Worm (Caenorhabditis elegans) whole organism, L4 larva: Measurements from ENCODE around the gene rme-6.

Experiments
- F10B5.3 ChIP-seq: sonication (generic microtip); optimal IDR thresholded peaks from 2 replicates; lab custom pipeline; 2016; ENCODE audit warnings: mild to moderate bottlenecking, missing genetic modification characterization, missing compliant biosample characterization
- F37D6.2 ChIP-seq: sonication (generic microtip); optimal IDR thresholded peaks from 2 replicates; lab custom pipeline; 2016; ENCODE audit warnings: mild to moderate bottlenecking, missing genetic modification characterization, missing compliant biosample characterization
- R02D3.7 ChIP-seq: fragments of 150-350 bp; sonication (generic microtip); optimal IDR thresholded peaks from 3 replicates; lab custom pipeline; 2014; ENCODE audit warnings: missing biosample characterization, missing genetic modification characterization
- T26A8.4 ChIP-seq: fragments of 200-800 bp; sonication (Bioruptor generic); IDR thresholded peaks from 2 replicates; pipeline ENCODE4 v1.3.6; 2022; ENCODE audit warnings: missing genetic modification characterization, missing compliant biosample characterization
- Y75B8A.6 ChIP-seq: fragments of 200-800 bp; sonication (Bioruptor generic); IDR thresholded peaks from 2 replicates; pipeline ENCODE4 v1.3.6; 2022; ENCODE audit warnings: missing genetic modification reagents, missing genetic modification characterization, missing compliant biosample characterization
- aha-1 ChIP-seq: fragments of 150-350 bp; peaks from one replicate; lab custom pipeline; 2014; ENCODE audit warnings: missing biosample characterization, missing genetic modification characterization
- ceh-20 ChIP-seq: fragments of 200-800 bp; sonication (Bioruptor generic); IDR thresholded peaks from 2 replicates; pipeline ENCODE4 v1.3.6; 2022; ENCODE audit warnings: missing genetic modification reagents, missing genetic modification characterization, missing compliant biosample characterization
- ceh-32 ChIP-seq: sonication (generic microtip); optimal IDR thresholded peaks from 2 replicates; lab custom pipeline; 2016; ENCODE audit warnings: mild to moderate bottlenecking, missing genetic modification characterization, missing compliant biosample characterization; ENCODE audit not compliant: poor library complexity
- ceh-82 ChIP-seq: sonication (generic microtip); optimal IDR thresholded peaks from 2 replicates; lab custom pipeline; 2017; ENCODE audit warnings: missing biosample characterization, missing genetic modification characterization
- ctbp-1 ChIP-seq: fragments of 200-800 bp; sonication (Bioruptor generic); IDR thresholded peaks from 2 replicates; pipeline ENCODE4 v1.3.6; 2022; ENCODE audit warnings: missing genetic modification reagents, missing genetic modification characterization, missing compliant biosample characterization
- daf-16 ChIP-seq, 3 experiments: sonication (generic microtip); optimal IDR thresholded peaks; 2 replicates each; lab custom pipeline; 2016 to 2017; ENCODE audit warnings: missing genetic modification characterization in 3 of 3, missing genetic modification reagents in 3 of 3, mild to moderate bottlenecking in 2 of 3, missing compliant biosample characterization in 2 of 3, missing biosample characterization in 1 of 3, moderate library complexity in 1 of 3
- dmd-6 ChIP-seq: fragments of 200-800 bp; sonication (Bioruptor generic); IDR thresholded peaks from 2 replicates; pipeline ENCODE4 v1.3.6; 2022; ENCODE audit warnings: missing genetic modification reagents, missing genetic modification characterization, missing compliant biosample characterization
- duxl-1 ChIP-seq: sonication (generic microtip); optimal IDR thresholded peaks from 2 replicates; lab custom pipeline; 2016; ENCODE audit warnings: mild to moderate bottlenecking, missing genetic modification characterization, moderate library complexity, missing compliant biosample characterization; ENCODE audit not compliant: poor library complexity
- dve-1 ChIP-seq: sonication (generic microtip); optimal IDR thresholded peaks from 2 replicates; lab custom pipeline; 2017; ENCODE audit warnings: antibody characterized with exemption, mild to moderate bottlenecking, missing genetic modification characterization, missing compliant biosample characterization; ENCODE audit not compliant: insufficient read depth
- egl-27 ChIP-seq: sonication (generic microtip); optimal IDR thresholded peaks from 3 replicates; lab custom pipeline; 2017; ENCODE audit warnings: missing biosample characterization, missing genetic modification reagents, missing genetic modification characterization
- fkh-10 ChIP-seq: fragments of 150-350 bp; optimal IDR thresholded peaks from 2 replicates; lab custom pipeline; 2014; ENCODE audit warnings: missing biosample characterization, missing genetic modification reagents, missing genetic modification characterization
- gei-8 ChIP-seq: fragments of 200-800 bp; sonication (Bioruptor generic); optimal IDR thresholded peaks from 2 replicates; lab custom pipeline; 2018; ENCODE audit warnings: mild to moderate bottlenecking, missing genetic modification characterization, missing compliant biosample characterization
- hlh-11 ChIP-seq: fragments of 200-800 bp; sonication (Bioruptor generic); optimal IDR thresholded peaks from 2 replicates; lab custom pipeline; 2018; ENCODE audit warnings: mild to moderate bottlenecking, missing genetic modification characterization, missing compliant biosample characterization
- hlh-30 ChIP-seq: sonication (generic microtip); optimal IDR thresholded peaks from 2 replicates; lab custom pipeline; 2017; ENCODE audit warnings: antibody characterized with exemption, mild to moderate bottlenecking, missing genetic modification characterization, missing compliant biosample characterization; ENCODE audit not compliant: insufficient read depth
- jun-1 ChIP-seq: fragments of 150-350 bp; optimal IDR thresholded peaks from 2 replicates; lab custom pipeline; 2014; ENCODE audit warnings: missing biosample characterization, missing genetic modification reagents, missing genetic modification characterization
- lin-13 ChIP-seq: fragments of 150-350 bp; optimal IDR thresholded peaks from 2 replicates; lab custom pipeline; 2014; ENCODE audit warnings: missing biosample characterization, missing genetic modification reagents, missing genetic modification characterization
- lin-15B ChIP-seq: fragments of 150-350 bp; sonication (generic microtip); optimal IDR thresholded peaks from 3 replicates; lab custom pipeline; 2014; ENCODE audit warnings: missing biosample characterization, missing genetic modification characterization
- lin-39 ChIP-seq: fragments of 150-350 bp; optimal IDR thresholded peaks from 2 replicates; lab custom pipeline; 2014; ENCODE audit warnings: missing biosample characterization, missing genetic modification reagents, missing genetic modification characterization
- madf-9 ChIP-seq: fragments of 200-800 bp; sonication (Bioruptor generic); conservative IDR thresholded peaks from 2 replicates; pipeline ENCODE4 v1.3.6; 2022; ENCODE audit warnings: missing genetic modification reagents, missing genetic modification characterization, missing compliant biosample characterization
- mes-2 ChIP-seq: sonication (generic microtip); optimal IDR thresholded peaks from 2 replicates; lab custom pipeline; 2016; ENCODE audit warnings: missing genotype, mild to moderate bottlenecking, missing genetic modification characterization, missing compliant biosample characterization; ENCODE audit not compliant: poor library complexity, severe bottlenecking
- mxl-3 ChIP-seq: fragments of 200-800 bp; sonication (Bioruptor generic); optimal IDR thresholded peaks from 2 replicates; lab custom pipeline; 2018; ENCODE audit warnings: mild to moderate bottlenecking, missing genetic modification characterization, missing compliant biosample characterization
- nhr-11 ChIP-seq: fragments of 150-350 bp; optimal IDR thresholded peaks from 2 replicates; lab custom pipeline; 2014; ENCODE audit warnings: missing biosample characterization, missing genetic modification characterization
- nhr-111 ChIP-seq: fragments of 200-800 bp; sonication (Bioruptor generic); optimal IDR thresholded peaks from 2 replicates; lab custom pipeline; 2018; ENCODE audit warnings: mild to moderate bottlenecking, missing genetic modification characterization, missing compliant biosample characterization
- nhr-41 ChIP-seq: fragments of 200-800 bp; sonication (Bioruptor generic); IDR thresholded peaks from 2 replicates; pipeline ENCODE4 v1.3.6; 2022; ENCODE audit warnings: missing genetic modification reagents, missing genetic modification characterization, missing compliant biosample characterization
- nhr-42 ChIP-seq: fragments of 200-800 bp; sonication (Bioruptor generic); IDR thresholded peaks from 2 replicates; pipeline ENCODE4 v1.3.6; 2022; ENCODE audit warnings: missing genetic modification characterization, missing compliant biosample characterization
- nhr-48 ChIP-seq: sonication (generic microtip); optimal IDR thresholded peaks from 2 replicates; lab custom pipeline; 2016; ENCODE audit warnings: mild to moderate bottlenecking, missing genetic modification characterization, missing compliant biosample characterization
- pqm-1 ChIP-seq: sonication (generic microtip); optimal IDR thresholded peaks from 2 replicates; lab custom pipeline; 2017; ENCODE audit warnings: missing biosample characterization, missing genetic modification characterization
- sdz-12 ChIP-seq: fragments of 200-800 bp; sonication (Bioruptor generic); optimal IDR thresholded peaks from 2 replicates; lab custom pipeline; 2018; ENCODE audit warnings: mild to moderate bottlenecking, missing genetic modification characterization, missing compliant biosample characterization
- set-16 ChIP-seq: fragments of 200-800 bp; sonication (Bioruptor generic); IDR thresholded peaks from 2 replicates; pipeline ENCODE4 v1.3.6; 2022; ENCODE audit warnings: missing genetic modification reagents, missing genetic modification characterization, missing compliant biosample characterization
- snpc-1.2 ChIP-seq: fragments of 200-800 bp; sonication (Bioruptor generic); IDR thresholded peaks from 2 replicates; pipeline ENCODE4 v1.3.6; 2022; ENCODE audit warnings: missing genetic modification reagents, missing genetic modification characterization, missing compliant biosample characterization
- spr-1 ChIP-seq: sonication (generic microtip); optimal IDR thresholded peaks from 2 replicates; lab custom pipeline; 2016; ENCODE audit warnings: mild to moderate bottlenecking, missing genetic modification characterization, missing compliant biosample characterization
- spr-3 ChIP-seq: fragments of 200-800 bp; sonication (Bioruptor generic); optimal IDR thresholded peaks from 2 replicates; lab custom pipeline; 2018; ENCODE audit warnings: mild to moderate bottlenecking, missing genetic modification characterization, missing compliant biosample characterization
- unc-130 ChIP-seq: sonication (generic microtip); optimal IDR thresholded peaks from 2 replicates; lab custom pipeline; 2016; ENCODE audit warnings: missing genetic modification reagents, missing genetic modification characterization, missing compliant biosample characterization
- unc-62 ChIP-seq, 3 experiments: fragments of 150-350 bp in 1 of 3; sonication (generic microtip); optimal IDR thresholded peaks in 2 of 3; peaks in 1 of 3; 1 replicate in 1 of 3; 2 replicates in 2 of 3; lab custom pipeline; 2014 to 2017; ENCODE audit warnings: missing biosample characterization in 3 of 3, missing genetic modification characterization in 3 of 3, missing genetic modification reagents in 3 of 3, missing genotype in 1 of 3
- zfp-2 ChIP-seq: sonication (generic microtip); optimal IDR thresholded peaks from 2 replicates; lab custom pipeline; 2016; ENCODE audit warnings: mild to moderate bottlenecking, missing genetic modification characterization, missing compliant biosample characterization

rme-6 gene

ce11 chrX:1096808-1097207 is at the start of gene rme-6, which contains the start of gene pigx-1:
Gene rme-6 (plus strand): TSS chrX:1097152.
Gene pigx-1 (minus strand): TSS chrX:1097013.
- TF ChIP-seq lin-13, result no peak
- TF ChIP-seq dve-1, result no peak
- TF ChIP-seq egl-27 (tag; lab: Kevin White, UChicago), result no peak
- peak; percentile 56 for TF ChIP-seq mes-2 (tag; lab: Kevin White, UChicago)
- no peak for TF ChIP-seq hlh-11 (tag; lab: Kevin White, UChicago)
- no peak for TF ChIP-seq zfp-2
- TF ChIP-seq dmd-6, result no peak
- no peak for TF ChIP-seq nhr-48 (tag; lab: Kevin White, UChicago)
- peak; percentile 39 for TF ChIP-seq aha-1 (tag; lab: Kevin White, UChicago)
- no peak for TF ChIP-seq lin-39 (tag; lab: Kevin White, UChicago)
- peak; percentile 7 for TF ChIP-seq hlh-30 (tag; lab: Kevin White, UChicago)

- no peak for TF ChIP-seq unc-130
- TF ChIP-seq nhr-11 (tag; lab: Kevin White, UChicago), result peak; percentile 52
- peak; percentile 18 for TF ChIP-seq mxl-3 (GFP tag; lab: Kevin White, UChicago)
- peak in 1 of 2 experiments; percentile 69 for TF ChIP-seq daf-16 (GFP tag; optimal IDR thresholded peaks at IDR 0.05; lab: Kevin White, UChicago)
- no peak for TF ChIP-seq daf-16 (tag; optimal IDR thresholded peaks at IDR 0.05; lab: Kevin White, UChicago)
- TF ChIP-seq unc-62 (GFP tag; optimal IDR thresholded peaks at IDR 0.05 in 1 of 2; lab: Kevin White, UChicago), result peak in 1 of 2 experiments; percentile 77
- TF ChIP-seq unc-62 (tag; optimal IDR thresholded peaks at IDR 0.05; lab: Kevin White, UChicago), result no peak
- peak; percentile 43 for TF ChIP-seq hlh-11 (tag; lab: Kevin White, UChicago)
These were observed 45.9 kb upstream of the rme-6 start for ce11 chrX:1051041-1051440.

- TF ChIP-seq nhr-42, result no peak
- no peak for TF ChIP-seq sdz-12 (GFP tag; lab: Kevin White, UChicago)
- no peak for TF ChIP-seq ctbp-1 (GFP tag; lab: Robert Waterston, UW)
- no peak for TF ChIP-seq dmd-6
- no peak for TF ChIP-seq duxl-1 (tag; lab: Kevin White, UChicago)
These were observed 44.0 kb upstream of the rme-6 start for ce11 chrX:1052960-1053359.

DNA sequence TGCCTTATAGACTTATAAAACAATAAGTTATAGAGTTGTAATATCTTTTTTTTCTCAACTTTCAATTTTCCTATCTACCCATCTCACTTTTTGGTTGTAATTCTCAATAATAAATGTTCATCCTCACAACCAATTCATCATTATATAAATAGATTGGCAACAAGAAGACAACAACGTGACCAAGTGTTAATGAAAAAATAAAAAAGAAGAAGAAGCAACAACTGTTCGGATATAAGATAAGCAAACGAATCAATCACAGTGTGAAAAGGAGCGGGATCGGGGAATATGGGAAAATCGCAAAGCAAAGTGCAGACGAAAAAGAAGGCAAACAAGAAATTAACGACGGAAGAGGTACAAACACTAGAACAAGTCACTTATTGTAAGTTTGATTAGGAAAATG is 43.0 kb upstream of the rme-6 start, which contains the start of gene ncs-3:
ncs-3 (plus strand) TSS at position 153 of the 400 bp plus-strand sequence.
- TF ChIP-seq snpc-1.2 (GFP tag; lab: Robert Waterston, UW) (no peak), nhr-41 (GFP tag; lab: Robert Waterston, UW) (no peak), nhr-42 (no peak), aha-1 (tag; lab: Kevin White, UChicago) (peak; percentile 35), ceh-82 (no peak), F10B5.3 (tag; lab: Kevin White, UChicago) (no peak), mes-2 (tag; lab: Kevin White, UChicago) (no peak), ceh-20 (GFP tag; lab: Robert Waterston, UW) (0 out of 2 replicates have a peak, but pooled peaks have one; percentile 13), nhr-111 (GFP tag; lab: Kevin White, UChicago) (no peak), T26A8.4 (no peak), daf-16 (GFP tag; optimal IDR thresholded peaks at IDR 0.05; lab: Kevin White, UChicago) (peak in 1 of 2 experiments; percentile 91), daf-16 (tag; optimal IDR thresholded peaks at IDR 0.05; lab: Kevin White, UChicago) (no peak)
- TF ChIP-seq, all 104 proteins: peak for 3

DNA sequence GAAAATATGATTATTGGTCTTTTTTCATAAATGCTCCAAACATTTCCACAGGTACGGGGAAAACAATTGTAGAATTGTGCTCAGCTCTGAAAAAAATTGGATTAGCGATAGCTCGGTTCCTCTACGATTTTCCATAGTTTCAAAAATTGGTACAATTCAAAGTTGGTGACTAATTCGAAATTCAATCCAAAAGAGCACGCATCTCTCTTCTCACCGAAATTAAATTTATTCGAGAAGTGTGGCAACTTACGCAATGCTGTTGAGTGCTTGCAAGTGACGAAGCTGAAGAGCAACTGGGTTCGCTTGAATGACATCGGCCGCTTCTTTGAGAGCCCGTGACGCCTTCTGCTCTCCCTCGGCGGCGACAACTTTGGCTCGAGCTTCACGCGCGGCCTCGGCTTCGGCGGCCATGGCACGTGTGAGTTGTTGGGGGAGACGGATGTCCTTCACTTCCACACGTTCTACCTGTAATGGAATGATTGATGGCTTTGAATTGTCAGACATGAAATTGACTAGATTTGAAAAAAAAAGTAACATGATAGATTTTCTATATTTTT is 39.1 kb upstream of the rme-6 start:
- no peak for TF ChIP-seq snpc-1.2 (GFP tag; lab: Robert Waterston, UW)
- peak; percentile 46 for TF ChIP-seq fkh-10
- no peak for TF ChIP-seq lin-15B (tag; lab: Kevin White, UChicago)
- no peak for TF ChIP-seq unc-130
- no peak for TF ChIP-seq jun-1 (tag; lab: Kevin White, UChicago)
- TF ChIP-seq pqm-1 (tag; lab: Kevin White, UChicago), result no peak
- no peak for TF ChIP-seq F37D6.2 (tag; lab: Kevin White, UChicago)
- TF ChIP-seq spr-3 (GFP tag; lab: Kevin White, UChicago), result no peak
- TF ChIP-seq nhr-111 (GFP tag; lab: Kevin White, UChicago), result no peak
- no peak for TF ChIP-seq R02D3.7 (tag; lab: Kevin White, UChicago)
- TF ChIP-seq set-16 (GFP tag; lab: Robert Waterston, UW), result peak; percentile 86
- no peak for TF ChIP-seq ceh-32 (tag; lab: Kevin White, UChicago)
- no peak for TF ChIP-seq hlh-30 (tag; lab: Kevin White, UChicago)
- no peak for TF ChIP-seq gei-8
- TF ChIP-seq aha-1 (tag; lab: Kevin White, UChicago), result peak; percentile 80
- TF ChIP-seq madf-9 (GFP tag; lab: Robert Waterston, UW), result no peak
- no peak for TF ChIP-seq Y75B8A.6 (GFP tag; lab: Robert Waterston, UW)
- TF ChIP-seq spr-1 (tag; lab: Kevin White, UChicago), result no peak
- no peak for TF ChIP-seq nhr-42
